Worm (Caenorhabditis elegans) whole organism, L2 larva: ENCODE measurements around the gene coq-8.

Source experiments
- egl-27 ChIP-seq: sonication (generic microtip); optimal IDR thresholded peaks from 3 replicates; lab custom pipeline; 2017; ENCODE audit warnings: missing biosample characterization, missing genetic modification reagents, missing genetic modification characterization
- nhr-21 ChIP-seq: fragments of 150-350 bp; optimal IDR thresholded peaks from 2 replicates; lab custom pipeline; 2014; ENCODE audit warnings: missing biosample characterization, missing genetic modification characterization

DNA sequence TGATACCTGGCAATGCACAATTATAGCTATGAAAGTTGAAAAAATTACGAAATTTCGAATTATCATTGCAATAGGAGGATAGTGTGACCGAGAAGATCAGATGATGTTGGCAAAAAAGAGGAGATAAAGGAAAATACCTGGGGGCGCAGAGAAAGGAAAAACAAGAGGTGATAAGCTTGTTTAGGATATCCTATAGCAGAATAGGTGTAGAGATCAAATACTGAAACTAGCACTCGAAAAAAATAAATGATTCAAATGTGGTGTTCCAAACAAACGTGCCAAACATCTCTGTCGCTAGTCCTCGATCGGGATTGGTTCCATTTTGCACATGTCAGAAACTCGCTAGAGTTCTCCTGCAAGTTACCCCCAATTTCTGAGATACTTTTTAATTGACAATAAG lies 33.8 kb upstream of the coq-8 start, which contains the start of gene F26A1.9:
- no peak for TF ChIP-seq egl-27
- no peak for TF ChIP-seq nhr-21
